Worm (Caenorhabditis elegans) whole organism, L4 larva: ENCODE measurements around the gene pyc-1.
A peak's percentile ranks its signal among the peaks of the same experiment; 100 is the strongest.

Source experiments
- D1046.2 ChIP-seq: fragments of 200-800 bp; sonication (Bioruptor generic); IDR thresholded peaks from 2 replicates; pipeline ENCODE4 v1.3.6; 2022; ENCODE audit warnings: missing genetic modification characterization, missing compliant biosample characterization
- R02D3.7 ChIP-seq: fragments of 150-350 bp; sonication (generic microtip); optimal IDR thresholded peaks from 3 replicates; lab custom pipeline; 2014; ENCODE audit warnings: missing biosample characterization, missing genetic modification characterization
- T20F7.1 ChIP-seq: fragments of 200-800 bp; sonication (Bioruptor generic); optimal IDR thresholded peaks from 2 replicates; lab custom pipeline; 2018; ENCODE audit warnings: mild to moderate bottlenecking, missing genetic modification characterization, missing compliant biosample characterization
- Y105C5A.15 ChIP-seq: fragments of 200-800 bp; sonication (Bioruptor generic); IDR thresholded peaks from 2 replicates; pipeline ENCODE4 v1.3.6; 2022; ENCODE audit warnings: missing genetic modification characterization, missing compliant biosample characterization
- Y48G9A.11 ChIP-seq: fragments of 200-800 bp; sonication (Bioruptor generic); IDR thresholded peaks from 2 replicates; pipeline ENCODE4 v1.3.6; 2022; ENCODE audit warnings: missing genetic modification reagents, missing genetic modification characterization, missing compliant biosample characterization
- aly-2 ChIP-seq: sonication (generic microtip); optimal IDR thresholded peaks from 2 replicates; lab custom pipeline; 2018; ENCODE audit warnings: missing biosample characterization, missing genetic modification characterization
- ceh-20 ChIP-seq: fragments of 200-800 bp; sonication (Bioruptor generic); IDR thresholded peaks from 2 replicates; pipeline ENCODE4 v1.3.6; 2022; ENCODE audit warnings: missing genetic modification reagents, missing genetic modification characterization, missing compliant biosample characterization
- ceh-82 ChIP-seq: sonication (generic microtip); optimal IDR thresholded peaks from 2 replicates; lab custom pipeline; 2017; ENCODE audit warnings: missing biosample characterization, missing genetic modification characterization
- daf-16 ChIP-seq, 3 experiments: sonication (generic microtip); optimal IDR thresholded peaks; 2 replicates each; lab custom pipeline; 2016 to 2017; ENCODE audit warnings: missing genetic modification characterization in 3 of 3, missing genetic modification reagents in 3 of 3, mild to moderate bottlenecking in 2 of 3, missing compliant biosample characterization in 2 of 3, missing biosample characterization in 1 of 3, moderate library complexity in 1 of 3
- daf-8 ChIP-seq: fragments of 200-800 bp; sonication (Bioruptor generic); IDR thresholded peaks from 2 replicates; pipeline ENCODE4 v1.3.6; 2022; ENCODE audit warnings: missing genetic modification characterization, missing compliant biosample characterization
- dmd-6 ChIP-seq: fragments of 200-800 bp; sonication (Bioruptor generic); IDR thresholded peaks from 2 replicates; pipeline ENCODE4 v1.3.6; 2022; ENCODE audit warnings: missing genetic modification reagents, missing genetic modification characterization, missing compliant biosample characterization
- dmd-9 ChIP-seq: fragments of 200-800 bp; sonication (Bioruptor generic); IDR thresholded peaks from 2 replicates; pipeline ENCODE4 v1.3.6; 2022; ENCODE audit warnings: missing genetic modification reagents, missing genetic modification characterization, missing compliant biosample characterization
- dve-1 ChIP-seq: sonication (generic microtip); optimal IDR thresholded peaks from 2 replicates; lab custom pipeline; 2017; ENCODE audit warnings: antibody characterized with exemption, mild to moderate bottlenecking, missing genetic modification characterization, missing compliant biosample characterization; ENCODE audit not compliant: insufficient read depth
- hlh-11 ChIP-seq: fragments of 200-800 bp; sonication (Bioruptor generic); optimal IDR thresholded peaks from 2 replicates; lab custom pipeline; 2018; ENCODE audit warnings: mild to moderate bottlenecking, missing genetic modification characterization, missing compliant biosample characterization
- hlh-30 ChIP-seq: sonication (generic microtip); optimal IDR thresholded peaks from 2 replicates; lab custom pipeline; 2017; ENCODE audit warnings: antibody characterized with exemption, mild to moderate bottlenecking, missing genetic modification characterization, missing compliant biosample characterization; ENCODE audit not compliant: insufficient read depth
- hmg-1.1 ChIP-seq: fragments of 200-800 bp; sonication (Bioruptor generic); IDR thresholded peaks from 2 replicates; pipeline ENCODE4 v1.3.6; 2022; ENCODE audit warnings: missing genetic modification reagents, missing genetic modification characterization, missing compliant biosample characterization
- jun-1 ChIP-seq: fragments of 150-350 bp; optimal IDR thresholded peaks from 2 replicates; lab custom pipeline; 2014; ENCODE audit warnings: missing biosample characterization, missing genetic modification reagents, missing genetic modification characterization
- lin-15B ChIP-seq: fragments of 150-350 bp; sonication (generic microtip); optimal IDR thresholded peaks from 3 replicates; lab custom pipeline; 2014; ENCODE audit warnings: missing biosample characterization, missing genetic modification characterization
- lsy-2 ChIP-seq, 2 experiments: fragments of 150-350 bp in 1 of 2; sonication (generic microtip) in 1 of 2; optimal IDR thresholded peaks; 2 replicates each; lab custom pipeline; 2014 to 2017; ENCODE audit warnings: missing biosample characterization in 2 of 2, missing genetic modification characterization in 2 of 2
- mdl-1 ChIP-seq, 2 experiments: fragments of 150-350 bp in 1 of 2; sonication (generic microtip) in 1 of 2; optimal IDR thresholded peaks; 2 replicates each; lab custom pipeline; 2014 to 2017; ENCODE audit warnings: missing biosample characterization in 2 of 2, missing genetic modification characterization in 2 of 2
- mep-1 ChIP-seq: fragments of 150-350 bp; sonication (generic microtip); optimal IDR thresholded peaks from 3 replicates; lab custom pipeline; 2014; ENCODE audit warnings: missing biosample characterization, missing genetic modification characterization
- mes-2 ChIP-seq: sonication (generic microtip); optimal IDR thresholded peaks from 2 replicates; lab custom pipeline; 2016; ENCODE audit warnings: missing genotype, mild to moderate bottlenecking, missing genetic modification characterization, missing compliant biosample characterization; ENCODE audit not compliant: poor library complexity, severe bottlenecking
- mxl-3 ChIP-seq: fragments of 200-800 bp; sonication (Bioruptor generic); optimal IDR thresholded peaks from 2 replicates; lab custom pipeline; 2018; ENCODE audit warnings: mild to moderate bottlenecking, missing genetic modification characterization, missing compliant biosample characterization
- nhr-11 ChIP-seq: fragments of 150-350 bp; optimal IDR thresholded peaks from 2 replicates; lab custom pipeline; 2014; ENCODE audit warnings: missing biosample characterization, missing genetic modification characterization
- nhr-237 ChIP-seq: sonication (generic microtip); optimal IDR thresholded peaks from 2 replicates; lab custom pipeline; 2017; ENCODE audit warnings: missing biosample characterization, missing genetic modification characterization
- nhr-25 ChIP-seq: sonication (generic microtip); optimal IDR thresholded peaks from 2 replicates; lab custom pipeline; 2017; ENCODE audit warnings: missing genetic modification characterization, mild to moderate bottlenecking, missing compliant biosample characterization, antibody characterized with exemption, moderate library complexity, borderline replicate concordance; ENCODE audit not compliant: insufficient read depth
- nhr-28 ChIP-seq: fragments of 150-350 bp; optimal IDR thresholded peaks from 2 replicates; lab custom pipeline; 2014; ENCODE audit warnings: missing biosample characterization, missing genetic modification characterization
- nhr-42 ChIP-seq: fragments of 200-800 bp; sonication (Bioruptor generic); IDR thresholded peaks from 2 replicates; pipeline ENCODE4 v1.3.6; 2022; ENCODE audit warnings: missing genetic modification characterization, missing compliant biosample characterization
- nhr-48 ChIP-seq: sonication (generic microtip); optimal IDR thresholded peaks from 2 replicates; lab custom pipeline; 2016; ENCODE audit warnings: mild to moderate bottlenecking, missing genetic modification characterization, missing compliant biosample characterization
- nhr-6 ChIP-seq: fragments of 150-350 bp; optimal IDR thresholded peaks from 2 replicates; lab custom pipeline; 2014; ENCODE audit warnings: missing biosample characterization, missing genetic modification characterization
- nhr-77 ChIP-seq: fragments of 150-350 bp; optimal IDR thresholded peaks from 2 replicates; lab custom pipeline; 2014; ENCODE audit warnings: missing biosample characterization, missing genetic modification characterization
- pqm-1 ChIP-seq: sonication (generic microtip); optimal IDR thresholded peaks from 2 replicates; lab custom pipeline; 2017; ENCODE audit warnings: missing biosample characterization, missing genetic modification characterization
- rbr-2 ChIP-seq: sonication (generic microtip); optimal IDR thresholded peaks from 2 replicates; lab custom pipeline; 2016; ENCODE audit warnings: missing genotype, missing genetic modification characterization, missing compliant biosample characterization
- saeg-2 ChIP-seq: fragments of 200-800 bp; sonication (Bioruptor generic); IDR thresholded peaks from 2 replicates; pipeline ENCODE4 v1.3.6; 2022; ENCODE audit warnings: missing genetic modification reagents, missing genetic modification characterization, missing compliant biosample characterization
- set-16 ChIP-seq: fragments of 200-800 bp; sonication (Bioruptor generic); IDR thresholded peaks from 2 replicates; pipeline ENCODE4 v1.3.6; 2022; ENCODE audit warnings: missing genetic modification reagents, missing genetic modification characterization, missing compliant biosample characterization
- snpc-1.2 ChIP-seq: fragments of 200-800 bp; sonication (Bioruptor generic); IDR thresholded peaks from 2 replicates; pipeline ENCODE4 v1.3.6; 2022; ENCODE audit warnings: missing genetic modification reagents, missing genetic modification characterization, missing compliant biosample characterization
- tra-1 ChIP-seq: fragments of 200-800 bp; sonication (Bioruptor generic); IDR thresholded peaks from 2 replicates; pipeline ENCODE4 v1.3.6; 2022; ENCODE audit warnings: missing genetic modification reagents, missing genetic modification characterization, missing compliant biosample characterization
- unc-130 ChIP-seq: sonication (generic microtip); optimal IDR thresholded peaks from 2 replicates; lab custom pipeline; 2016; ENCODE audit warnings: missing genetic modification reagents, missing genetic modification characterization, missing compliant biosample characterization
- unc-62 ChIP-seq, 3 experiments: fragments of 150-350 bp in 1 of 3; sonication (generic microtip); optimal IDR thresholded peaks in 2 of 3; peaks in 1 of 3; 1 replicate in 1 of 3; 2 replicates in 2 of 3; lab custom pipeline; 2014 to 2017; ENCODE audit warnings: missing biosample characterization in 3 of 3, missing genetic modification characterization in 3 of 3, missing genetic modification reagents in 3 of 3, missing genotype in 1 of 3
- ztf-11 ChIP-seq: fragments of 150-350 bp; optimal IDR thresholded peaks from 2 replicates; lab custom pipeline; 2014; ENCODE audit warnings: missing biosample characterization, missing genetic modification characterization
- ztf-7 ChIP-seq: fragments of 150-350 bp; optimal IDR thresholded peaks from 2 replicates; lab custom pipeline; 2014; ENCODE audit warnings: missing biosample characterization, missing genetic modification characterization

The pyc-1 gene

DNA sequence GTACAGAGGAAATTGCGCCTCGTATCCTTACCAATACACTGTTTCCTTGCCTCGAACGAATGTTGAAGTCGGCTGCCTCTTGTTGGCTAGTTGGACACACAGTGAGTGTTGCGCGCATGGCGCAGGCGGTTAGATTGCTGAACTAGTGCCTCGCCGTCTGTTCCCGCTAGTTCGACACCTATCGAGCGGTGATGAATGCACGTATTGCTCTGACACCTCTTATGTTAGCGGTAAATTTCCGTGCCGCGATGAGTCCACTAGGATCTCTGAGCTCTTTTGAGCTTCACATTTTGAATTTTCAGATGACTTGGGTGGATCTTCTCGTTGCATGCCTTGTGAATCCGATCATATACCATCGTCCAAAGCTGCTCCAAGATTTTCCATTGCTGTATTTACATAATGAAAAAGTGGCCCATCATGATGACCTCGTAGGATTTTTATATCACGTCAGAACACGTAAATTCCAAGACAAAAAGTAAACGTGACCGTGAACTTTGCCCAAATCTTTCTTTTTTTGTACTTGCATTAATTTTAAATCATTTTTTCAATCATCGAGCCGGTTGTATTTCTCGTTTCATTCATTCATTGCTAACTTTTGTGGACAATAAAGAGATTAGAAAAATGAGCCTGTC, 39.4 kb downstream of the pyc-1 start, which contains the start of gene F55A11.11 (continued):
- TF ChIP-seq nhr-25 (tag; lab: Kevin White, UChicago) = peak; percentile 60
- TF ChIP-seq daf-8 (GFP tag; lab: Robert Waterston, UW) = peak; percentile 98
- peak; percentile 84 for TF ChIP-seq rbr-2 (tag; lab: Kevin White, UChicago)
- TF ChIP-seq lin-15B (tag; lab: Kevin White, UChicago) = no peak
- peak; percentile 87 for TF ChIP-seq ztf-7 (tag; lab: Kevin White, UChicago)

DNA sequence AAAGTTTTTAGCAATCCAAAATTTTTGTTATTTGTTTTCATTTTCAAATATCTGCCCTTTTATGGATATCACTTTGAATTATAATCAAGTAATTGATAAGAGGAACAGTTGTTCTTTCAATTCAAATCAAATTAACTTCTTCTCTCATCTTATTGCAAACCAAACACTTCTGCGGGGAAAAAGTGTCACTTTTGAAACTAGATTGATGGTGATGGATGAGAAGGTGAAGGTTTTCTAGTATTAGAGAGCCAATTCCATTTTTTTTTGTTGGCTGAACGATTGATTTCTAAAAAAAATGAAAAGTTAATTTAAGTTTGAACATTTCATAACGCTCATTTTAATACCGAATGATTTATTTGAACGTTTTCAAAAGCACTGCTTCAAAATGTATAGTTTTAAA, 42.5 kb downstream of the pyc-1 start:
- TF ChIP-seq nhr-48 (tag; lab: Kevin White, UChicago) (no peak), lsy-2 (tag; optimal IDR thresholded peaks at IDR 0.05; lab: Kevin White, UChicago) (peak in 1 of 2 experiments; percentile 19), dmd-9 (GFP tag; lab: Robert Waterston, UW) (no peak), nhr-6 (no peak), daf-16 (GFP tag; optimal IDR thresholded peaks at IDR 0.05; lab: Kevin White, UChicago) (no peak), daf-16 (tag; optimal IDR thresholded peaks at IDR 0.05; lab: Kevin White, UChicago) (no peak), unc-62 (GFP tag; optimal IDR thresholded peaks at IDR 0.05 in 1 of 2; lab: Kevin White, UChicago) (peak in 1 of 2 experiments; percentile 97), unc-62 (tag; optimal IDR thresholded peaks at IDR 0.05; lab: Kevin White, UChicago) (no peak), Y105C5A.15 (GFP tag; lab: Robert Waterston, UW) (no peak), nhr-28 (tag; lab: Kevin White, UChicago) (peak; percentile 15), nhr-237 (tag; lab: Kevin White, UChicago) (no peak), ceh-20 (0 out of 2 replicates have a peak, but pooled peaks have one; percentile 57), aly-2 (tag; lab: Kevin White, UChicago) (no peak), jun-1 (tag; lab: Kevin White, UChicago) (no peak), D1046.2 (GFP tag; lab: Robert Waterston, UW) (no peak), rbr-2 (tag; lab: Kevin White, UChicago) (no peak), nhr-42 (no peak), nhr-77 (no peak)
- TF ChIP-seq, all 104 proteins: peak for 4

DNA sequence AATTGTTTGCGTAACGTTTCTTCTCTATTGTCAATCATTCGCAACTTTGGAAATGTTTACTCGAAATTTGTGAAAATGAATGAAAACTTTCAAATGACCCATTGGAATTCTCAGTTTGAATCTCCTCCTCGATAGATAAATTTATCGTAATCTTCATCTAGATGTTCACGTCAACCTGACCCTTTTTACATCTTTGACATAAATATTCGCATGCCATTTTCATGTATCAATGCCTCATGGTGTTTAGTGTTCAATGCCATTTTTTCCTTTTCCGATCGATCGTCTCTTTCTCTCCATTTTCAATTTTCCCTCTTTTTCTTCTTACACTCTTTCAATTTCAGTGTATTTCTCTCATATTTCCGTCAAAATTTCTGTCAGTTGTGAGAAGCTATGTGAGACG, 43.0 kb downstream of the pyc-1 start:
- TF ChIP-seq unc-130 (GFP tag; lab: Kevin White, UChicago) (no peak), hlh-30 (tag; lab: Kevin White, UChicago) (peak; percentile 6)

DNA sequence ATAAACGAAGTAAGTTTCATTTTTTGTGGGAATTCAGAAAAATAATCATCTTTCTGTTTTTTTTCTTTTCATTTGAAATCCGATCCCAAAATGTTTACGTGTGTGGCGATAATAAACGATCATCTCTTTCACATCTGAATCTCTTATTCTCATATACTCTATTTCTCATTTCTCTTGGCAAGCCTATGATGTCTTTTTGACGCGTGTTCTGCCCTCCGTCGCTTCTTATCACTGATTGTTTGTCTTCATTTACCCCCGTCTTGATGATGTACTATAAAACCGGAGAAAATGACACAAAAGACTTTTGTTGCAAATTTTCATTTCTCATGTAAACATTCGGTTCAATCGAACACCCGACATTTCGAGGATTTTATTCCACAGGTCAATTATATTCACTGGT, 44.5 kb downstream of the pyc-1 start:
- TF ChIP-seq dve-1 = peak; percentile 75
- TF ChIP-seq dmd-6 (GFP tag; lab: Robert Waterston, UW) = peak; percentile 58
- TF ChIP-seq nhr-28 (tag; lab: Kevin White, UChicago) = peak; percentile 71
- peak; percentile 72 for TF ChIP-seq pqm-1 (tag; lab: Kevin White, UChicago)
- no peak for TF ChIP-seq ztf-11 (tag; lab: Kevin White, UChicago)
- TF ChIP-seq mdl-1 (tag; optimal IDR thresholded peaks at IDR 0.05; lab: Kevin White, UChicago) = peak in 1 of 2 experiments; percentile 14
- TF ChIP-seq Y48G9A.11 (GFP tag; lab: Robert Waterston, UW) = no peak
- TF ChIP-seq hmg-1.1 (GFP tag; lab: Robert Waterston, UW) = no peak
- 0 out of 2 replicates have a peak, but pooled peaks have one; percentile 31 for TF ChIP-seq tra-1 (GFP tag; lab: Robert Waterston, UW)
- peak; percentile 66 for TF ChIP-seq hlh-11 (tag; lab: Kevin White, UChicago)
- peak; percentile 44 for TF ChIP-seq mep-1 (tag; lab: Kevin White, UChicago)
- no peak for TF ChIP-seq snpc-1.2 (GFP tag; lab: Robert Waterston, UW)
- TF ChIP-seq mxl-3 = peak; percentile 61
- TF ChIP-seq R02D3.7 = no peak
- no peak for TF ChIP-seq T20F7.1 (GFP tag; lab: Kevin White, UChicago)
- no peak for TF ChIP-seq set-16 (GFP tag; lab: Robert Waterston, UW)
- TF ChIP-seq lsy-2 (tag; optimal IDR thresholded peaks at IDR 0.05; lab: Kevin White, UChicago) = peak in 1 of 2 experiments; percentile 30
- TF ChIP-seq rbr-2 (tag; lab: Kevin White, UChicago) = no peak
- TF ChIP-seq daf-16 (GFP tag; optimal IDR thresholded peaks at IDR 0.05; lab: Kevin White, UChicago) = peak in 1 of 2 experiments; percentile 71
- peak; percentile 77 for TF ChIP-seq daf-16 (tag; optimal IDR thresholded peaks at IDR 0.05; lab: Kevin White, UChicago)
- no peak for TF ChIP-seq saeg-2 (GFP tag; lab: Robert Waterston, UW)
- peak; percentile 32 for TF ChIP-seq hlh-30 (tag; lab: Kevin White, UChicago)
- TF ChIP-seq mes-2 (tag; lab: Kevin White, UChicago) = peak; percentile 33
- peak; percentile 14 for TF ChIP-seq nhr-11 (tag; lab: Kevin White, UChicago)
- TF ChIP-seq ceh-82 (tag; lab: Kevin White, UChicago) = no peak
